Fruit fly (Drosophila melanogaster) whole organism, embryonic: ENCODE results near the gene side-IV.

Source experiments
- ATbp ChIP-seq: fragments of 200-800 bp; sonication (Bioruptor generic); optimal IDR thresholded peaks from 2 replicates; lab custom pipeline; 2017; ENCODE audit warnings: missing biosample characterization, mild to moderate bottlenecking, missing genetic modification characterization, missing genetic modification reagents
- CG10565 ChIP-seq: fragments of 200-800 bp; sonication (Bioruptor generic); optimal IDR thresholded peaks from 3 replicates; lab custom pipeline; 2016; ENCODE audit warnings: missing biosample characterization, mild to moderate bottlenecking, missing genetic modification characterization
- CG10959 ChIP-seq: fragments of 200-800 bp; sonication (Bioruptor generic); IDR thresholded peaks from 2 replicates; pipeline ENCODE4 v1.3.6; 2022; ENCODE audit warnings: missing biosample characterization, missing genetic modification characterization
- CG11398 ChIP-seq: fragments of 200-800 bp; sonication (Bioruptor generic); optimal IDR thresholded peaks from 2 replicates; lab custom pipeline; 2016; ENCODE audit warnings: missing biosample characterization, missing genetic modification characterization
- CG12236 ChIP-seq: fragments of 200-800 bp; sonication (Bioruptor generic); optimal IDR thresholded peaks from 2 replicates; lab custom pipeline; 2016; ENCODE audit warnings: missing biosample characterization, missing genetic modification characterization
- CG12942 ChIP-seq: fragments of 200-800 bp; sonication (Bioruptor generic); optimal IDR thresholded peaks from 3 replicates; lab custom pipeline; 2016; ENCODE audit warnings: missing biosample characterization, missing genetic modification characterization
- CG13296 ChIP-seq: fragments of 200-800 bp; sonication (Bioruptor generic); optimal IDR thresholded peaks from 3 replicates; lab custom pipeline; 2018; ENCODE audit warnings: missing biosample characterization, mild to moderate bottlenecking, missing genetic modification characterization
- CG14710 ChIP-seq: fragments of 200-800 bp; sonication (Bioruptor generic); optimal IDR thresholded peaks from 3 replicates; lab custom pipeline; 2019; ENCODE audit warnings: missing biosample characterization, mild to moderate bottlenecking, missing genetic modification characterization, moderate library complexity
- CG15514 ChIP-seq: fragments of 200-800 bp; sonication (Bioruptor generic); optimal IDR thresholded peaks from 3 replicates; lab custom pipeline; 2017; ENCODE audit warnings: missing biosample characterization, missing genetic modification characterization, mild to moderate bottlenecking, moderate library complexity, missing genetic modification reagents
- CG16813 ChIP-seq: fragments of 200-800 bp; sonication (Bioruptor generic); IDR thresholded peaks from 3 replicates; pipeline ENCODE4 v1.3.6; 2022; ENCODE audit warnings: missing biosample characterization, missing genetic modification characterization; ENCODE audit not compliant: partially characterized antibody
- CG17328 ChIP-seq: fragments of 200-800 bp; sonication (Bioruptor generic); IDR thresholded peaks from 2 replicates; pipeline ENCODE4 v1.3.6; 2022; ENCODE audit warnings: missing biosample characterization, missing genetic modification characterization
- CG17359 ChIP-seq: fragments of 200-800 bp; sonication (Bioruptor generic); optimal IDR thresholded peaks from 3 replicates; lab custom pipeline; 2018; ENCODE audit warnings: missing biosample characterization, mild to moderate bottlenecking, missing genetic modification characterization, moderate library complexity
- CG18011 ChIP-seq: fragments of 200-800 bp; sonication (Bioruptor generic); optimal IDR thresholded peaks from 2 replicates; lab custom pipeline; 2017; ENCODE audit warnings: missing biosample characterization, missing genetic modification characterization, mild to moderate bottlenecking, moderate library complexity, missing genotype
- CG18262 ChIP-seq: fragments of 200-800 bp; optimal IDR thresholded peaks from 3 replicates; lab custom pipeline; 2019; ENCODE audit warnings: missing biosample characterization, mild to moderate bottlenecking, missing genetic modification characterization, moderate library complexity
- CG2129 ChIP-seq: fragments of 200-800 bp; sonication (Bioruptor generic); IDR thresholded peaks from 2 replicates; pipeline ENCODE4 v1.3.6; 2022; ENCODE audit warnings: missing biosample characterization, missing genetic modification characterization; ENCODE audit not compliant: partially characterized antibody
- CG2199 ChIP-seq: fragments of 200-800 bp; sonication (Bioruptor generic); IDR thresholded peaks from 3 replicates; pipeline ENCODE4 v1.3.6; 2022; ENCODE audit warnings: missing biosample characterization, missing genetic modification characterization
- CG2678 ChIP-seq: fragments of 200-800 bp; sonication (Bioruptor generic); optimal IDR thresholded peaks from 3 replicates; lab custom pipeline; 2019; ENCODE audit warnings: missing biosample characterization, mild to moderate bottlenecking, missing genetic modification characterization, moderate library complexity
- CG3407 ChIP-seq: fragments of 200-800 bp; sonication (Bioruptor generic); optimal IDR thresholded peaks from 2 replicates; lab custom pipeline; 2018; ENCODE audit warnings: missing biosample characterization, mild to moderate bottlenecking, missing genetic modification characterization
- CG4360 ChIP-seq: fragments of 200-800 bp; sonication (Bioruptor generic); IDR thresholded peaks from 2 replicates; pipeline ENCODE4 v1.3.6; 2022; ENCODE audit warnings: missing biosample characterization, missing genetic modification characterization
- CG43689 ChIP-seq: fragments of 200-800 bp; sonication (Bioruptor generic); IDR thresholded peaks from 2 replicates; pipeline ENCODE4 v1.3.6; 2022; ENCODE audit warnings: missing biosample characterization, missing genetic modification characterization
- CG8290 ChIP-seq, 3 experiments: fragments of 200-800 bp; sonication (Bioruptor generic); optimal IDR thresholded peaks; 2 replicates each; lab custom pipeline; 2016 to 2019; ENCODE audit warnings: missing biosample characterization in 3 of 3, missing genetic modification characterization in 3 of 3, mild to moderate bottlenecking in 2 of 3, moderate library complexity in 1 of 3
- Dip3 ChIP-seq: fragments of 200-800 bp; sonication (Bioruptor generic); optimal IDR thresholded peaks from 3 replicates; lab custom pipeline; 2016; ENCODE audit warnings: missing biosample characterization, missing genetic modification characterization
- HLH3B ChIP-seq: fragments of 200-800 bp; sonication (Bioruptor generic); IDR thresholded peaks from 2 replicates; pipeline ENCODE4 v1.3.6; 2022; ENCODE audit warnings: missing biosample characterization, missing genetic modification characterization
- Hand ChIP-seq: fragments of 200-800 bp; sonication (Bioruptor generic); optimal IDR thresholded peaks from 2 replicates; lab custom pipeline; 2017; ENCODE audit warnings: mild to moderate bottlenecking, missing biosample characterization, missing genetic modification reagents, missing genetic modification characterization
- Med ChIP-seq: fragments of 200-800 bp; sonication (Bioruptor generic); peaks from one replicate; lab custom pipeline; 2016; ENCODE audit warnings: missing biosample characterization, missing genetic modification characterization, mild to moderate bottlenecking, inconsistent platforms, moderate library complexity
- Spps ChIP-seq: fragments of 200-800 bp; sonication (Bioruptor generic); optimal IDR thresholded peaks from 2 replicates; lab custom pipeline; 2018; ENCODE audit warnings: missing biosample characterization, mild to moderate bottlenecking, missing genetic modification characterization
- amos ChIP-seq: fragments of 200-800 bp; sonication (Bioruptor generic); IDR thresholded peaks from 2 replicates; pipeline ENCODE4 v1.3.6; 2022; ENCODE audit warnings: missing biosample characterization, missing genetic modification characterization; ENCODE audit not compliant: partially characterized antibody
- bcd ChIP-seq: fragments of 200-800 bp; sonication (Bioruptor generic); optimal IDR thresholded peaks from 2 replicates; lab custom pipeline; 2017; ENCODE audit warnings: missing biosample characterization, mild to moderate bottlenecking, missing genetic modification characterization
- corto ChIP-seq: fragments of 200-800 bp; sonication (Bioruptor generic); optimal IDR thresholded peaks from 2 replicates; lab custom pipeline; 2016; ENCODE audit warnings: missing biosample characterization, mild to moderate bottlenecking, missing genetic modification characterization, moderate library complexity
- dati ChIP-seq: fragments of 200-800 bp; sonication (Bioruptor generic); IDR thresholded peaks from 2 replicates; pipeline ENCODE4 v1.3.6; 2022; ENCODE audit warnings: missing biosample characterization, missing genetic modification characterization
- dimm ChIP-seq: fragments of 200-800 bp; sonication (Bioruptor generic); IDR thresholded peaks from 2 replicates; pipeline ENCODE4 v1.3.6; 2022; ENCODE audit warnings: missing biosample characterization, missing genetic modification characterization
- ewg ChIP-seq: fragments of 200-800 bp; sonication (Bioruptor generic); optimal IDR thresholded peaks from 3 replicates; lab custom pipeline; 2017; ENCODE audit warnings: mild to moderate bottlenecking, missing biosample characterization, missing genetic modification reagents, missing genetic modification characterization
- hb ChIP-seq: fragments of 200-800 bp; sonication (Bioruptor generic); IDR thresholded peaks from 3 replicates; pipeline ENCODE4 v1.3.6; 2022; ENCODE audit warnings: missing biosample characterization, missing genetic modification characterization; ENCODE audit not compliant: partially characterized antibody
- hbn ChIP-seq: fragments of 200-800 bp; sonication (Bioruptor generic); IDR thresholded peaks from 2 replicates; pipeline ENCODE4 v1.3.6; 2022; ENCODE audit warnings: missing biosample characterization, missing genetic modification characterization; ENCODE audit not compliant: partially characterized antibody
- insv ChIP-seq, 2 experiments: fragments of 200-800 bp; sonication (Bioruptor generic); optimal IDR thresholded peaks; 3 replicates each; lab custom pipeline; 2016 to 2018; ENCODE audit warnings: missing biosample characterization in 2 of 2, missing genetic modification characterization in 2 of 2
- ken ChIP-seq: fragments of 200-800 bp; sonication (Bioruptor generic); IDR thresholded peaks from 3 replicates; pipeline ENCODE4 v1.3.6; 2022; ENCODE audit warnings: missing biosample characterization, missing genetic modification characterization
- kni ChIP-seq: fragments of 200-800 bp; sonication (Bioruptor generic); optimal IDR thresholded peaks from 3 replicates; lab custom pipeline; 2017; ENCODE audit warnings: mild to moderate bottlenecking, missing biosample characterization, missing genetic modification reagents, missing genetic modification characterization
- lola ChIP-seq, 3 experiments: fragments of >200 bp in 2 of 3; fragments of 200-800 bp in 1 of 3; sonication (Bioruptor generic) in 1 of 3; optimal IDR thresholded peaks; 2 replicates each; lab custom pipeline; 2017 to 2019; ENCODE audit warnings: missing biosample characterization in 3 of 3, missing genetic modification characterization in 3 of 3, mild to moderate bottlenecking in 1 of 3, moderate library complexity in 1 of 3
- p53 ChIP-seq: fragments of 200-800 bp; sonication (Bioruptor generic); optimal IDR thresholded peaks from 2 replicates; lab custom pipeline; 2016; ENCODE audit warnings: missing biosample characterization, missing genetic modification characterization
- pum ChIP-seq: fragments of 200-800 bp; sonication (Bioruptor generic); optimal IDR thresholded peaks from 2 replicates; lab custom pipeline; 2016; ENCODE audit warnings: missing biosample characterization, missing genetic modification characterization
- ranshi ChIP-seq: fragments of 200-800 bp; sonication (Bioruptor generic); IDR thresholded peaks from 2 replicates; pipeline ENCODE4 v1.3.6; 2022; ENCODE audit warnings: missing biosample characterization, missing genetic modification characterization
- row ChIP-seq: fragments of 200-800 bp; sonication (Bioruptor generic); IDR thresholded peaks from 3 replicates; pipeline ENCODE4 v1.3.6; 2022; ENCODE audit warnings: missing biosample characterization, missing genetic modification characterization
- schlank ChIP-seq: fragments of 200-800 bp; sonication (Bioruptor generic); optimal IDR thresholded peaks from 2 replicates; lab custom pipeline; 2018; ENCODE audit warnings: missing biosample characterization, mild to moderate bottlenecking, missing genetic modification characterization
- shn ChIP-seq: fragments of 200-800 bp; sonication (Bioruptor generic); optimal IDR thresholded peaks from 3 replicates; lab custom pipeline; 2016; ENCODE audit warnings: missing biosample characterization, missing genetic modification characterization
- sima ChIP-seq: fragments of 200-800 bp; sonication (Bioruptor generic); optimal IDR thresholded peaks from 2 replicates; lab custom pipeline; 2016; ENCODE audit warnings: missing biosample characterization, missing genetic modification characterization
- so ChIP-seq: fragments of 200-800 bp; sonication (Bioruptor generic); IDR thresholded peaks from 3 replicates; pipeline ENCODE4 v1.3.6; 2022; ENCODE audit warnings: missing biosample characterization, missing genetic modification characterization
- tgo ChIP-seq: fragments of 200-800 bp; sonication (Bioruptor generic); IDR thresholded peaks from 3 replicates; pipeline ENCODE4 v1.3.6; 2022; ENCODE audit warnings: missing biosample characterization, missing genetic modification characterization
- usp ChIP-seq: fragments of >200 bp; optimal IDR thresholded peaks from 2 replicates; lab custom pipeline; 2017; ENCODE audit warnings: missing biosample characterization, missing genetic modification characterization
- vnd ChIP-seq: fragments of 200-800 bp; sonication (Bioruptor generic); IDR thresholded peaks from 3 replicates; pipeline ENCODE4 v1.3.6; 2022; ENCODE audit warnings: missing biosample characterization, missing genetic modification characterization; ENCODE audit not compliant: partially characterized antibody
- zen ChIP-seq: fragments of 200-800 bp; sonication (Bioruptor generic); optimal IDR thresholded peaks from 3 replicates; lab custom pipeline; 2018; ENCODE audit warnings: missing biosample characterization, mild to moderate bottlenecking, missing genetic modification characterization, moderate library complexity

Gene side-IV

dm6 chr3R:13469246-13469645 is 18.9 kb downstream of the side-IV start (continued):
- no peak for TF ChIP-seq CG13296 (GFP tag; lab: Kevin White, UChicago)
- TF ChIP-seq shn (GFP tag; lab: Kevin White, UChicago) = no peak
- TF ChIP-seq CG2129 (GFP tag; lab: Robert Waterston, UW) = no peak
- no peak for TF ChIP-seq so (GFP tag; lab: Robert Waterston, UW)
- TF ChIP-seq corto (GFP tag; lab: Kevin White, UChicago) = no peak
- no peak for TF ChIP-seq HLH3B (GFP tag; lab: Robert Waterston, UW)
- no peak for TF ChIP-seq insv (GFP tag; optimal IDR thresholded peaks at IDR 0.05; lab: Kevin White, UChicago)
- no peak for TF ChIP-seq CG2199 (GFP tag; lab: Robert Waterston, UW)
- peak; percentile 38; the same call in 1 of the 2 replicates for TF ChIP-seq CG17328 (GFP tag; lab: Robert Waterston, UW)
- TF ChIP-seq CG43689 (GFP tag; lab: Robert Waterston, UW) = no peak
- peak; percentile 61 for TF ChIP-seq row
- no peak for TF ChIP-seq hbn
- TF ChIP-seq Med (GFP tag; lab: Kevin White, UChicago) = peak; percentile 83
- peak; percentile 66 for TF ChIP-seq CG18262 (tag; lab: Kevin White, UChicago)
- no peak for TF ChIP-seq sima (GFP tag; lab: Kevin White, UChicago)
- TF ChIP-seq CG10959 = 0 out of 2 replicates have a peak, but pooled peaks have one; percentile 19
- TF ChIP-seq hb (GFP tag; lab: Robert Waterston, UW) = no peak
- TF ChIP-seq ewg (GFP tag; lab: Kevin White, UChicago) = no peak
- TF ChIP-seq lola (GFP tag; optimal IDR thresholded peaks at IDR 0.05; lab: Kevin White, UChicago) = peak in 1 of 3 experiments; percentile 67
- TF ChIP-seq CG14710 (tag; lab: Kevin White, UChicago) = no peak
- no peak for TF ChIP-seq CG10565
- TF ChIP-seq schlank = no peak
- no peak for TF ChIP-seq CG3407 (GFP tag; lab: Kevin White, UChicago)
- TF ChIP-seq CG17359 (tag; lab: Kevin White, UChicago) = no peak
- no peak for TF ChIP-seq Hand (GFP tag; lab: Kevin White, UChicago)
- peak; percentile 22 for TF ChIP-seq pum
- TF ChIP-seq p53 (GFP tag; lab: Kevin White, UChicago) = no peak
- TF ChIP-seq CG12236 (GFP tag; lab: Kevin White, UChicago) = no peak
- TF ChIP-seq CG15514 (GFP tag; lab: Kevin White, UChicago) = no peak
- 0 out of 3 replicates have a peak, but pooled peaks have one; percentile 22 for TF ChIP-seq tgo (GFP tag; lab: Robert Waterston, UW)
- no peak for TF ChIP-seq ken (GFP tag; lab: Robert Waterston, UW)
- TF ChIP-seq zen (tag; lab: Kevin White, UChicago) = peak; percentile 35
- TF ChIP-seq kni = no peak
- TF ChIP-seq ATbp (GFP tag; lab: Kevin White, UChicago) = peak; percentile 11
- no peak for TF ChIP-seq amos
- TF ChIP-seq dati (GFP tag; lab: Robert Waterston, UW) = no peak
- TF ChIP-seq bcd = no peak
- no peak for TF ChIP-seq CG12942
- TF ChIP-seq Dip3 (GFP tag; lab: Kevin White, UChicago) = no peak
- TF ChIP-seq vnd (GFP tag; lab: Robert Waterston, UW) = no peak
- TF ChIP-seq CG8290 (GFP tag; optimal IDR thresholded peaks at IDR 0.05; lab: Kevin White, UChicago) = no peak
- TF ChIP-seq CG8290 (tag; optimal IDR thresholded peaks at IDR 0.05; lab: Kevin White, UChicago) = no peak
- TF ChIP-seq CG16813 = no peak
- TF ChIP-seq CG4360 (GFP tag; lab: Robert Waterston, UW) = 0 out of 2 replicates have a peak, but pooled peaks have one; percentile 7
- no peak for TF ChIP-seq ranshi
- no peak for TF ChIP-seq usp (GFP tag; lab: Kevin White, UChicago)
- no peak for TF ChIP-seq CG11398 (GFP tag; lab: Kevin White, UChicago)
- no peak for TF ChIP-seq CG18011
- TF ChIP-seq dimm = no peak
- TF ChIP-seq Spps = no peak
- no peak for TF ChIP-seq CG2678 (tag; lab: Kevin White, UChicago)
